Worm (Caenorhabditis elegans): Measurements from ENCODE around the gene Y55F3BR.10.
A peak's percentile ranks its signal among the peaks of the same experiment; 100 is the strongest.

Y55F3BR.10 gene

DNA sequence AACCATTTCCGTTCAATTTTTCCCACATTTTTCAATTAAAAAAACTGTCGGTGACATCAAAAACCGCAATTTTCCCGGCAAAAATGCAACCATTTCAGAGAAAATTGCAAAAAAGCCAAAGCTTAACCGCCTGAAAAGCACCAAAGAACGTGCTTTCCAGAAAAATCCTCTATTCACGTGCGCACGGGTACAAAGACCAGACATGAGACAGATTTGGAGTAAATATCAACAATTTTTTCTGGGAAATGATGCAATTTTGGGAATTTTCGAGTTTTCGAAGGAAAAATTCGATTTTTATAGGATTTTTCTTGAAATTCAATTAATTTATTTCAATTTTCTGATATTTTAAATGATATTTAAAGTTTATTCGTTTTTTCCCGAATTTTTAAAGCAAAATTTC is 3.1 kb upstream of the Y55F3BR.10 start:
- TF ChIP-seq flt-1 (GFP tag; IDR thresholded peaks at IDR 0.05): no peak

DNA sequence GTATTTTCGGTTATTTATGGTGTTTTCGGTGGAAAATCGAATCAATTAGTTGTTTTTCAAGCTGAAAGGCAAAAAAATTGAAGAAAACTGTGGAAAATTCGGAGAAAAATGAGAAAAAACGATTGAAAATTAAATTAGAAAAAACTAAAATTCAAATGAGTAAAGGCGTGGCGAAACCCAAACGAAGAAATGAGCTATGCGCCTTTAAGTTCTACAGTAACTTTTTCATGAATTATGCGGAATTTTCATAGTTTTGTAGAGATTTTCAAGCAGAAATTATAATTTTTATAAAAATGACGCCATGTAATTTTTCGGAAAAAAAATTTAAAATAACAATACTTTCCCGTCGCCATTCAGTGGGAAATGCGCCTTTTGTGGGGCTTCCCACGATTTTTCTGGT is 2.5 kb upstream of the Y55F3BR.10 start:
- TF ChIP-seq pes-1 (GFP tag; IDR thresholded peaks at IDR 0.05) (no peak), ama-1 (optimal IDR thresholded peaks at IDR 0.05) (no peak), sea-1 (GFP tag; conservative IDR thresholded peaks at IDR 0.05) (no peak), hmg-4 (GFP tag; optimal IDR thresholded peaks at IDR 0.05) (no peak), B0310.2 (tag; optimal IDR thresholded peaks at IDR 0.05) (no peak), tbx-11 (GFP tag; IDR thresholded peaks at IDR 0.05) (no peak), ets-7 (tag; optimal IDR thresholded peaks at IDR 0.05) (no peak), tra-4 (tag; optimal IDR thresholded peaks at IDR 0.05) (no peak), hnd-1 (tag; optimal IDR thresholded peaks at IDR 0.05) (no peak), scrt-1 (GFP tag; IDR thresholded peaks at IDR 0.05) (no peak), tbx-37 (GFP tag; conservative IDR thresholded peaks at IDR 0.05) (no peak)

ce11 chrIV:830262-830960 is 1.8 kb upstream of the Y55F3BR.10 start:
- TF ChIP-seq flt-1 (GFP tag; IDR thresholded peaks at IDR 0.05): no peak
- no peak for TF ChIP-seq ceh-13 (GFP tag; optimal IDR thresholded peaks at IDR 0.05)
- no peak for TF ChIP-seq ets-7 (tag; optimal IDR thresholded peaks at IDR 0.05)
- no peak for TF ChIP-seq tbx-37 (GFP tag; conservative IDR thresholded peaks at IDR 0.05)
- no peak for TF ChIP-seq ama-1 (optimal IDR thresholded peaks at IDR 0.05)
- TF ChIP-seq hmbx-1 (tag; optimal IDR thresholded peaks at IDR 0.05): no peak
- TF ChIP-seq ceh-36 (tag; optimal IDR thresholded peaks at IDR 0.05): no peak
- no peak for TF ChIP-seq sea-1 (GFP tag; conservative IDR thresholded peaks at IDR 0.05)
- no peak for TF ChIP-seq B0310.2 (tag; optimal IDR thresholded peaks at IDR 0.05)
- no peak for TF ChIP-seq pes-1 (GFP tag; IDR thresholded peaks at IDR 0.05)
- no peak for TF ChIP-seq tra-4 (tag; optimal IDR thresholded peaks at IDR 0.05)
- TF ChIP-seq tbx-11 (GFP tag; IDR thresholded peaks at IDR 0.05): no peak
- TF ChIP-seq aly-1 (tag; optimal IDR thresholded peaks at IDR 0.05): no peak
- no peak for TF ChIP-seq hnd-1 (tag; optimal IDR thresholded peaks at IDR 0.05)

DNA sequence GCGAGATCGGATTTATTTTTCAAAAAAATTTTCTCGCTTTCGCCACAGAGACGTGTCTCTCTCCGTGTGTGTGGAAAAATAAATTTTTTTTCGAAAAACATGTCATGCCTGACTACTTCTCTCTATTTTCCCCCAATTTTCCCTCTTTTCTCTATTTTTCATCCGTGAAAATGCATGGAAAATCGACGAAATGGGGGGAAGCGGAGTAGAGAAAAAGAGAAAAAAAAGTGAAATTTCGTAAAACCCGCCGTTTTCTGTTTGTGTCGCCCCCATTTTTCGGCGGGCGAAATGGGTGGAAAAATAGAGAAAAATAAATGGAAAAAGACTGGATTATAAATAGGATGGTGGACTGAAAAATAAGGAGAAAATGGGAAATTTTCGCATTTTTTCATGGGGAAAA is 1.3 kb downstream of the Y55F3BR.10 start:
- TF ChIP-seq tbx-11 (GFP tag; IDR thresholded peaks at IDR 0.05) (no peak), B0310.2 (tag; optimal IDR thresholded peaks at IDR 0.05) (no peak), ceh-36 (tag; optimal IDR thresholded peaks at IDR 0.05) (no peak), tra-4 (tag; optimal IDR thresholded peaks at IDR 0.05) (no peak), hmbx-1 (tag; optimal IDR thresholded peaks at IDR 0.05) (no peak), tbx-37 (GFP tag; conservative IDR thresholded peaks at IDR 0.05) (no peak), hmg-4 (GFP tag; optimal IDR thresholded peaks at IDR 0.05) (no peak), ama-1 (optimal IDR thresholded peaks at IDR 0.05) (no peak), hnd-1 (tag; optimal IDR thresholded peaks at IDR 0.05) (no peak), ceh-13 (GFP tag; optimal IDR thresholded peaks at IDR 0.05) (no peak), aly-1 (tag; optimal IDR thresholded peaks at IDR 0.05) (no peak)

DNA sequence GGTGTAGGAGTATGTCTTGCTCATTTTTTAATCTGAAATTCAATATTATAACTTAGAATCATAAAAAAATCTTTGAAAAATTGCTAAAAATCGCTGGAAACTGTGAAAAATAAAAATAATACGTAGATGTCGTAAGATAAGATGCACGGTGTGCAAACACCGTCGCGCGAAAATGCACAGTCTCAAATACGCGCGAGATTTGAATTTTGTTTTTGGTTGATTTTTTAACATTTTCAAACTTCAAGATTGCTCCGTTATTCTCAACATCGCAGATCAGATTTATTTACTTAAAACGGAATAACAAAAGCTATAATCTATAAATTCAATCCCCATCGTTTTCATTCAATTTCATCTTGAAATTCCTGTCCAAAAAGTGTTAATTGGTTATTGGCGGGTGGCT is 9.9 kb downstream of the Y55F3BR.10 start, which contains the start of gene Y55F3BR.6:
Gene Y55F3BR.6, minus strand, starts transcription at position 32 of the 400 bp plus-strand sequence.
- TF ChIP-seq ceh-36 (tag; optimal IDR thresholded peaks at IDR 0.05) (no peak), tbx-11 (GFP tag; IDR thresholded peaks at IDR 0.05) (no peak), ama-1 (optimal IDR thresholded peaks at IDR 0.05) (no peak), scrt-1 (GFP tag; IDR thresholded peaks at IDR 0.05) (no peak), hmg-4 (GFP tag; optimal IDR thresholded peaks at IDR 0.05) (no peak), tbx-37 (GFP tag; conservative IDR thresholded peaks at IDR 0.05) (no peak), hnd-1 (tag; optimal IDR thresholded peaks at IDR 0.05) (no peak), flt-1 (GFP tag; IDR thresholded peaks at IDR 0.05) (no peak), tra-4 (tag; optimal IDR thresholded peaks at IDR 0.05) (no peak), aly-1 (tag; optimal IDR thresholded peaks at IDR 0.05) (no peak), ceh-13 (GFP tag; optimal IDR thresholded peaks at IDR 0.05) (no peak), pes-1 (GFP tag; IDR thresholded peaks at IDR 0.05) (no peak), B0310.2 (tag; optimal IDR thresholded peaks at IDR 0.05) (no peak), ets-7 (tag; optimal IDR thresholded peaks at IDR 0.05) (no peak), hmbx-1 (tag; optimal IDR thresholded peaks at IDR 0.05) (no peak), sea-1 (GFP tag; conservative IDR thresholded peaks at IDR 0.05) (no peak), F13C5.2 (tag; optimal IDR thresholded peaks at IDR 0.05) (no peak)

ce11 chrIV:842630-843029 is 10.4 kb downstream of the Y55F3BR.10 start:
- no peak for TF ChIP-seq tra-4 (tag; optimal IDR thresholded peaks at IDR 0.05)
- peak; percentile 76; the same call in 1 of the 2 replicates for TF ChIP-seq scrt-1 (GFP tag; IDR thresholded peaks at IDR 0.05)
- TF ChIP-seq flt-1 (GFP tag; IDR thresholded peaks at IDR 0.05): peak; percentile 62
- peak; percentile 75 for TF ChIP-seq pes-1 (GFP tag; IDR thresholded peaks at IDR 0.05)
- peak; percentile 45 for TF ChIP-seq hmg-4 (GFP tag; optimal IDR thresholded peaks at IDR 0.05)
- peak; percentile 52; the same call in 1 of the 2 replicates for TF ChIP-seq tbx-37 (GFP tag; conservative IDR thresholded peaks at IDR 0.05)
- TF ChIP-seq F13C5.2 (tag; optimal IDR thresholded peaks at IDR 0.05): peak; percentile 70
- TF ChIP-seq ama-1 (optimal IDR thresholded peaks at IDR 0.05): no peak
- TF ChIP-seq ets-7 (tag; optimal IDR thresholded peaks at IDR 0.05): no peak
- peak; percentile 52 for TF ChIP-seq ceh-36 (tag; optimal IDR thresholded peaks at IDR 0.05)
- peak; percentile 65; the same call in 1 of the 2 replicates for TF ChIP-seq sea-1 (GFP tag; conservative IDR thresholded peaks at IDR 0.05)
- TF ChIP-seq B0310.2 (tag; optimal IDR thresholded peaks at IDR 0.05): peak; percentile 15
- TF ChIP-seq aly-1 (tag; optimal IDR thresholded peaks at IDR 0.05): peak; percentile 41
- TF ChIP-seq hmbx-1 (tag; optimal IDR thresholded peaks at IDR 0.05): no peak
- TF ChIP-seq ceh-13 (GFP tag; optimal IDR thresholded peaks at IDR 0.05): peak; percentile 44
- peak; percentile 51 for TF ChIP-seq hnd-1 (tag; optimal IDR thresholded peaks at IDR 0.05)
- peak; percentile 76 for TF ChIP-seq tbx-11 (GFP tag; IDR thresholded peaks at IDR 0.05)

- TF ChIP-seq ets-7 (tag; optimal IDR thresholded peaks at IDR 0.05): no peak
- no peak for TF ChIP-seq scrt-1 (GFP tag; IDR thresholded peaks at IDR 0.05)
- TF ChIP-seq pes-1 (GFP tag; IDR thresholded peaks at IDR 0.05): no peak
These were observed 13.0 kb downstream of the Y55F3BR.10 start, which contains the start of gene lgc-33 for ce11 chrIV:845198-845597. Gene lgc-33, plus strand, starts transcription at chrIV:845498.

All from whole organism, early embryonic.